Worm (Caenorhabditis elegans) whole organism, L1 larva: Measurements from ENCODE around the gene egl-10.
A peak's percentile ranks its signal among the peaks of the same experiment; 100 is the strongest.

Experiments used
- C16A3.4 ChIP-seq: fragments of 150-350 bp; optimal IDR thresholded peaks from 2 replicates; lab custom pipeline; 2014; ENCODE audit warnings: missing biosample characterization, missing genetic modification characterization
- C34B4.2 ChIP-seq: sonication (generic microtip); optimal IDR thresholded peaks from 2 replicates; lab custom pipeline; 2017; ENCODE audit warnings: mild to moderate bottlenecking, missing genetic modification characterization, missing compliant biosample characterization
- F16B12.6 ChIP-seq: fragments of 150-350 bp; optimal IDR thresholded peaks from 2 replicates; lab custom pipeline; 2014; ENCODE audit warnings: missing biosample characterization, missing genetic modification characterization
- aly-2 ChIP-seq: fragments of 150-350 bp; optimal IDR thresholded peaks from 2 replicates; lab custom pipeline; 2014; ENCODE audit warnings: missing biosample characterization, missing genetic modification characterization
- blmp-1 ChIP-seq: fragments of 150-350 bp; optimal IDR thresholded peaks from 2 replicates; lab custom pipeline; 2014; ENCODE audit warnings: missing biosample characterization, missing genetic modification characterization
- ceh-63 ChIP-seq: fragments of 200-800 bp; sonication (Bioruptor generic); optimal IDR thresholded peaks from 2 replicates; lab custom pipeline; 2018; ENCODE audit warnings: mild to moderate bottlenecking, missing genetic modification characterization, missing compliant biosample characterization
- ceh-8 ChIP-seq: fragments of 200-800 bp; sonication (Bioruptor generic); optimal IDR thresholded peaks from 2 replicates; lab custom pipeline; 2018; ENCODE audit warnings: mild to moderate bottlenecking, missing genetic modification characterization, moderate library complexity, missing compliant biosample characterization
- ceh-82 ChIP-seq, 3 experiments: fragments of 150-350 bp in 1 of 3; sonication (generic microtip) in 2 of 3; optimal IDR thresholded peaks; 2 replicates each; lab custom pipeline; 2014 to 2017; ENCODE audit warnings: missing biosample characterization in 3 of 3, missing genetic modification characterization in 3 of 3
- ceh-88 ChIP-seq: fragments of 200-800 bp; sonication (Bioruptor generic); IDR thresholded peaks from 2 replicates; pipeline ENCODE4 v1.3.6; 2022; ENCODE audit warnings: missing genetic modification characterization, missing compliant biosample characterization
- ceh-90 ChIP-seq: sonication (generic microtip); optimal IDR thresholded peaks from 2 replicates; lab custom pipeline; 2016; ENCODE audit warnings: missing genetic modification characterization, missing compliant biosample characterization
- dsc-1 ChIP-seq: sonication (generic microtip); optimal IDR thresholded peaks from 2 replicates; lab custom pipeline; 2016; ENCODE audit warnings: mild to moderate bottlenecking, missing genetic modification characterization, missing compliant biosample characterization
- efl-3 ChIP-seq: fragments of 200-800 bp; sonication (Bioruptor generic); optimal IDR thresholded peaks from 2 replicates; lab custom pipeline; 2018; ENCODE audit warnings: mild to moderate bottlenecking, missing genetic modification characterization, missing compliant biosample characterization
- egl-13 ChIP-seq: sonication (generic microtip); optimal IDR thresholded peaks from 2 replicates; lab custom pipeline; 2016; ENCODE audit warnings: missing genotype, missing genetic modification reagents, missing genetic modification characterization, missing compliant biosample characterization
- egl-27 ChIP-seq, 2 experiments: fragments of 150-350 bp in 1 of 2; sonication (generic microtip); optimal IDR thresholded peaks; 3 replicates each; lab custom pipeline; 2017 to 2018; ENCODE audit warnings: missing biosample characterization in 2 of 2, missing genetic modification characterization in 2 of 2, missing genetic modification reagents in 2 of 2
- elt-2 ChIP-seq: sonication (generic microtip); optimal IDR thresholded peaks from 2 replicates; lab custom pipeline; 2016; ENCODE audit warnings: missing genetic modification characterization, mild to moderate bottlenecking, inconsistent platforms, missing compliant biosample characterization, missing genetic modification reagents
- elt-3 ChIP-seq, 6 experiments: fragments of 150-350 bp in 1 of 6; sonication (generic microtip); optimal IDR thresholded peaks; 2 replicates each; lab custom pipeline; 2017 to 2018; ENCODE audit warnings: missing biosample characterization in 6 of 6, missing genetic modification characterization in 6 of 6, inconsistent platforms in 1 of 6
- ets-5 ChIP-seq: fragments of 200-800 bp; sonication (Bioruptor generic); IDR thresholded peaks from 2 replicates; pipeline ENCODE4 v1.3.6; 2022; ENCODE audit warnings: missing genetic modification characterization, missing compliant biosample characterization
- fkh-10 ChIP-seq: sonication (generic microtip); optimal IDR thresholded peaks from 2 replicates; lab custom pipeline; 2017; ENCODE audit warnings: missing biosample characterization, missing genetic modification reagents, missing genetic modification characterization
- fos-1 ChIP-seq: fragments of 150-350 bp; optimal IDR thresholded peaks from 2 replicates; lab custom pipeline; 2014; ENCODE audit warnings: missing biosample characterization, missing genetic modification characterization
- grh-1 ChIP-seq: fragments of 200-800 bp; sonication (Bioruptor generic); IDR thresholded peaks from 2 replicates; pipeline ENCODE4 v1.3.6; 2022; ENCODE audit warnings: missing genetic modification reagents, missing genetic modification characterization, missing compliant biosample characterization
- hlh-17 ChIP-seq: fragments of 200-800 bp; sonication (Bioruptor generic); optimal IDR thresholded peaks from 2 replicates; lab custom pipeline; 2018; ENCODE audit warnings: missing genetic modification characterization, mild to moderate bottlenecking, missing compliant biosample characterization, moderate library complexity, borderline replicate concordance
- hlh-4 ChIP-seq: sonication (generic microtip); optimal IDR thresholded peaks from 2 replicates; lab custom pipeline; 2016; ENCODE audit warnings: mild to moderate bottlenecking, missing genetic modification characterization, missing compliant biosample characterization
- hpl-2 ChIP-seq: fragments of 150-350 bp; optimal IDR thresholded peaks from 2 replicates; lab custom pipeline; 2014; ENCODE audit warnings: missing biosample characterization, missing genetic modification reagents, missing genetic modification characterization
- irx-1 ChIP-seq: sonication (generic microtip); optimal IDR thresholded peaks from 2 replicates; lab custom pipeline; 2016; ENCODE audit warnings: missing genetic modification characterization, missing compliant biosample characterization
- isw-1 ChIP-seq: fragments of 200-800 bp; sonication (Bioruptor generic); IDR thresholded peaks from 2 replicates; pipeline ENCODE4 v1.3.6; 2022; ENCODE audit warnings: missing genetic modification characterization, missing compliant biosample characterization
- lin-13 ChIP-seq: fragments of 150-350 bp; optimal IDR thresholded peaks from 2 replicates; lab custom pipeline; 2014; ENCODE audit warnings: missing biosample characterization, missing genetic modification reagents, missing genetic modification characterization
- lin-14 ChIP-seq: fragments of 200-800 bp; sonication (Bioruptor generic); optimal IDR thresholded peaks from 2 replicates; lab custom pipeline; 2018; ENCODE audit warnings: mild to moderate bottlenecking, missing genetic modification characterization, moderate library complexity, missing compliant biosample characterization
- lin-15B ChIP-seq: fragments of 150-350 bp; sonication (generic microtip); optimal IDR thresholded peaks from 3 replicates; lab custom pipeline; 2014; ENCODE audit warnings: missing biosample characterization, missing genetic modification characterization
- lin-35 ChIP-seq, 2 experiments: fragments of 150-350 bp; optimal IDR thresholded peaks; 2 replicates each; lab custom pipeline; 2014; ENCODE audit warnings: missing biosample characterization in 2 of 2, missing genetic modification characterization in 2 of 2, missing genetic modification reagents in 2 of 2
- lin-39 ChIP-seq: fragments of 150-350 bp; optimal IDR thresholded peaks from 2 replicates; lab custom pipeline; 2014; ENCODE audit warnings: missing biosample characterization, missing genetic modification reagents, missing genetic modification characterization
- lir-3 ChIP-seq: sonication (generic microtip); optimal IDR thresholded peaks from 2 replicates; lab custom pipeline; 2016; ENCODE audit warnings: mild to moderate bottlenecking, missing genetic modification characterization, moderate library complexity, missing compliant biosample characterization; ENCODE audit not compliant: poor library complexity
- lsy-2 ChIP-seq, 2 experiments: fragments of 150-350 bp; optimal IDR thresholded peaks; 2 replicates each; lab custom pipeline; 2014; ENCODE audit warnings: missing biosample characterization in 2 of 2, missing genetic modification characterization in 2 of 2
- mef-2 ChIP-seq: fragments of 150-350 bp; optimal IDR thresholded peaks from 2 replicates; lab custom pipeline; 2014; ENCODE audit warnings: missing biosample characterization, missing genetic modification characterization
- nhr-19 ChIP-seq: fragments of 200-800 bp; sonication (Bioruptor generic); conservative IDR thresholded peaks from 2 replicates; pipeline ENCODE4 v1.3.6; 2022; ENCODE audit warnings: missing genetic modification characterization, missing compliant biosample characterization
- nhr-28 ChIP-seq: fragments of 150-350 bp; optimal IDR thresholded peaks from 2 replicates; lab custom pipeline; 2014; ENCODE audit warnings: missing biosample characterization, missing genetic modification characterization
- nhr-71 ChIP-seq: sonication (generic microtip); optimal IDR thresholded peaks from 2 replicates; lab custom pipeline; 2016; ENCODE audit warnings: mild to moderate bottlenecking, missing genetic modification characterization, moderate library complexity, missing compliant biosample characterization
- nhr-76 ChIP-seq: sonication (generic microtip); optimal IDR thresholded peaks from 2 replicates; lab custom pipeline; 2017; ENCODE audit warnings: missing biosample characterization, missing genetic modification characterization
- nhr-84 ChIP-seq: sonication (generic microtip); optimal IDR thresholded peaks from 2 replicates; lab custom pipeline; 2017; ENCODE audit warnings: missing biosample characterization, missing genetic modification characterization
- nhr-90 ChIP-seq: sonication (generic microtip); optimal IDR thresholded peaks from 2 replicates; lab custom pipeline; 2016; ENCODE audit warnings: mild to moderate bottlenecking, missing genetic modification characterization, missing compliant biosample characterization; ENCODE audit not compliant: poor library complexity
- pax-3 ChIP-seq: fragments of 200-800 bp; sonication (Bioruptor generic); optimal IDR thresholded peaks from 2 replicates; lab custom pipeline; 2018; ENCODE audit warnings: mild to moderate bottlenecking, missing genetic modification characterization, moderate library complexity, missing compliant biosample characterization
- pqm-1 ChIP-seq: sonication (generic microtip); optimal IDR thresholded peaks from 3 replicates; lab custom pipeline; 2017; ENCODE audit warnings: missing biosample characterization, missing genetic modification characterization
- snpc-4 ChIP-seq: fragments of 150-350 bp; optimal IDR thresholded peaks from 2 replicates; lab custom pipeline; 2014; ENCODE audit warnings: missing biosample characterization, missing genetic modification characterization
- sup-37 ChIP-seq: fragments of 200-800 bp; sonication (Bioruptor generic); optimal IDR thresholded peaks from 2 replicates; lab custom pipeline; 2018; ENCODE audit warnings: mild to moderate bottlenecking, missing genetic modification characterization, missing compliant biosample characterization
- tbx-2 ChIP-seq: sonication (generic microtip); optimal IDR thresholded peaks from 2 replicates; lab custom pipeline; 2016; ENCODE audit warnings: missing genetic modification characterization, missing compliant biosample characterization
- unc-130 ChIP-seq: fragments of 150-350 bp; optimal IDR thresholded peaks from 2 replicates; lab custom pipeline; 2017; ENCODE audit warnings: missing biosample characterization, missing genetic modification characterization, inconsistent platforms
- unc-62 ChIP-seq: fragments of 150-350 bp; optimal IDR thresholded peaks from 2 replicates; lab custom pipeline; 2014; ENCODE audit warnings: missing biosample characterization, missing genetic modification reagents, missing genetic modification characterization
- unc-86 ChIP-seq: sonication (generic microtip); optimal IDR thresholded peaks from 2 replicates; lab custom pipeline; 2016; ENCODE audit warnings: missing genetic modification characterization, missing compliant biosample characterization
- unc-98 ChIP-seq: fragments of 200-800 bp; sonication (Bioruptor generic); IDR thresholded peaks from 2 replicates; pipeline ENCODE4 v1.3.6; 2022; ENCODE audit warnings: missing genetic modification characterization, missing compliant biosample characterization
- vab-15 ChIP-seq: sonication (generic microtip); optimal IDR thresholded peaks from 2 replicates; lab custom pipeline; 2017; ENCODE audit warnings: missing genotype, mild to moderate bottlenecking, missing genetic modification characterization, missing compliant biosample characterization
- zag-1 ChIP-seq: fragments of 150-350 bp; optimal IDR thresholded peaks from 2 replicates; lab custom pipeline; 2014; ENCODE audit warnings: missing biosample characterization, missing genetic modification characterization
- zip-4 ChIP-seq: fragments of 200-800 bp; sonication (Bioruptor generic); optimal IDR thresholded peaks from 2 replicates; lab custom pipeline; 2018; ENCODE audit warnings: mild to moderate bottlenecking, missing genetic modification characterization, moderate library complexity, missing compliant biosample characterization
- ztf-11 ChIP-seq, 2 experiments: sonication (generic microtip); optimal IDR thresholded peaks; 2 replicates each; lab custom pipeline; 2016 to 2017; ENCODE audit warnings: missing genetic modification characterization in 2 of 2, missing biosample characterization in 1 of 2, missing compliant biosample characterization in 1 of 2

egl-10 gene

DNA sequence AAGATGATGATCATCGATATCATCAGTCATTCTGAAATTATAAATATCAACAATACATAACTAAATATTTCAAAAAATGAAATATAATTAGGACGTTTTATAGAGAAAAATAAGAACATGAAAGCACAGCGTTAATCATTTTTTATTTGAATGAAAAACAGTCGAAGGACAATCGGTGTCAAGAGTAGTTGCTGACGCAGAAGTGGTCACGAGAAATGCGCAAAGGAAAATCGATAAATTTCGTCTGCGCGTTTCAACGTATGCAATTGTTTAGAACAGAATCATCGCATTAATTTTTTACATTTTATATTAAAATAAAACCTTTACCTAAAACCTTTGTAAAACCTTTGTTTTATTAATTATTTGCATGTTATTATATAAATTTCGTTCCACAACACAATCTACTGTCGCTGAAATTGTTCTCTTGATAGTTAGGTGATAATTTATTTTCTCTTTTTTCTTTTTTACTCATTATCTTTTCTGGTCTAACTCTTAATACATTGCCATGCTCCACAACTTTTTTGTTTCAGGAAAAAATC is 35.0 kb upstream of the egl-10 start, which contains the start of the genes W04D2.4 and rbm-25:
TSS of gene W04D2.4 (minus strand) at position 31 of the 539 bp plus-strand sequence.
TSS of gene rbm-25 (plus strand) at position 489 of the 539 bp plus-strand sequence.
- TF ChIP-seq F16B12.6 (peak; percentile 32), egl-27 (tag; optimal IDR thresholded peaks at IDR 0.05; lab: Kevin White, UChicago) (no peak), lsy-2 (tag; optimal IDR thresholded peaks at IDR 0.05; lab: Kevin White, UChicago) (peak; percentile 87 to 93), lin-13 (GFP tag; lab: Kevin White, UChicago) (peak; percentile 74), pqm-1 (tag; lab: Kevin White, UChicago) (no peak), hpl-2 (GFP tag; lab: Kevin White, UChicago) (no peak), vab-15 (tag; lab: Kevin White, UChicago) (no peak), C34B4.2 (tag; lab: Kevin White, UChicago) (no peak), ceh-88 (GFP tag; lab: Robert Waterston, UW) (0 out of 2 replicates have a peak, but pooled peaks have one; percentile 23), zip-4 (GFP tag; lab: Kevin White, UChicago) (peak; percentile 5), ets-5 (GFP tag; lab: Robert Waterston, UW) (no peak), blmp-1 (peak; percentile 80), ztf-11 (tag; optimal IDR thresholded peaks at IDR 0.05; lab: Kevin White, UChicago) (peak in 1 of 2 experiments; percentile 40), ceh-8 (peak; percentile 32), C16A3.4 (tag; lab: Kevin White, UChicago) (peak; percentile 76), sup-37 (GFP tag; lab: Kevin White, UChicago) (no peak), elt-3 (tag; optimal IDR thresholded peaks at IDR 0.05; lab: Kevin White, UChicago) (peak in 2 of 6 experiments; percentile 56 to 73), egl-13 (tag; lab: Kevin White, UChicago) (peak; percentile 71), nhr-71 (tag; lab: Kevin White, UChicago) (peak; percentile 92), efl-3 (no peak), unc-62 (GFP tag; lab: Kevin White, UChicago) (no peak), lin-39 (tag; lab: Kevin White, UChicago) (peak; percentile 81), nhr-84 (tag; lab: Kevin White, UChicago) (no peak), fkh-10 (GFP tag; lab: Kevin White, UChicago) (no peak), ceh-63 (no peak), nhr-76 (tag; lab: Kevin White, UChicago) (no peak), ceh-82 (tag; optimal IDR thresholded peaks at IDR 0.05; lab: Kevin White, UChicago) (peak; percentile 63 to 77 (median 77)), elt-2 (peak; percentile 60), grh-1 (GFP tag; lab: Robert Waterston, UW) (peak; percentile 67), pax-3 (peak; percentile 64), tbx-2 (tag; lab: Kevin White, UChicago) (peak; percentile 87), aly-2 (tag; lab: Kevin White, UChicago) (peak; percentile 25), lin-15B (tag; lab: Kevin White, UChicago) (peak; percentile 23), lin-14 (peak; percentile 87), nhr-90 (tag; lab: Kevin White, UChicago) (peak; percentile 86), unc-130 (tag; lab: Kevin White, UChicago) (peak; percentile 81), zag-1 (peak; percentile 28), dsc-1 (tag; lab: Kevin White, UChicago) (peak; percentile 91), lin-35 (GFP tag; optimal IDR thresholded peaks at IDR 0.05; lab: Kevin White, UChicago) (peak; percentile 76 to 85), isw-1 (peak; percentile 65), nhr-19 (GFP tag; lab: Robert Waterston, UW) (peak; percentile 87), unc-98 (GFP tag; lab: Robert Waterston, UW) (no peak), lir-3 (tag; lab: Kevin White, UChicago) (peak; percentile 60), irx-1 (tag; lab: Kevin White, UChicago) (peak; percentile 82), nhr-28 (tag; lab: Kevin White, UChicago) (no peak), fos-1 (tag; lab: Kevin White, UChicago) (peak; percentile 57), hlh-17 (GFP tag; lab: Kevin White, UChicago) (no peak), snpc-4 (tag; lab: Kevin White, UChicago) (peak; percentile 94), unc-86 (peak; percentile 85), hlh-4 (tag; lab: Kevin White, UChicago) (no peak), ceh-90 (no peak), mef-2 (tag; lab: Kevin White, UChicago) (no peak)
